Worm (Caenorhabditis elegans) whole organism, L4/young adult: ENCODE results near the gene W09C2.8.

Source experiments
- W03F9.2 ChIP-seq: fragments of 150-350 bp; optimal IDR thresholded peaks from 2 replicates; lab custom pipeline; 2014; ENCODE audit warnings: missing biosample characterization, missing genetic modification characterization
- dao-5 ChIP-seq: sonication (generic microtip); optimal IDR thresholded peaks from 2 replicates; lab custom pipeline; 2016; ENCODE audit warnings: missing genotype, missing genetic modification characterization, moderate library complexity, missing compliant biosample characterization

- TF ChIP-seq W03F9.2 (no peak), dao-5 (no peak)
Observed at ce11 chrIV:9631579-9631978, 7.4 kb upstream of the W09C2.8 start.
